Fruit fly (Drosophila melanogaster) whole organism, prepupa: ENCODE data around the gene Gapvd1.
A peak's percentile ranks its signal among the peaks of the same experiment; 100 is the strongest.

Source experiments
- Blimp-1 ChIP-seq: fragments of 200-800 bp; sonication (Bioruptor generic); optimal IDR thresholded peaks from 3 replicates; lab custom pipeline; 2017; ENCODE audit warnings: missing biosample characterization, missing genetic modification characterization, mild to moderate bottlenecking, moderate library complexity, missing genetic modification reagents
- CG10631 ChIP-seq: fragments of 200-800 bp; sonication (Bioruptor generic); optimal IDR thresholded peaks from 2 replicates; lab custom pipeline; 2016; ENCODE audit warnings: missing biosample characterization, missing genetic modification characterization
- CG10669 ChIP-seq: fragments of 200-800 bp; sonication (Bioruptor generic); optimal IDR thresholded peaks from 3 replicates; lab custom pipeline; 2018; ENCODE audit warnings: missing biosample characterization, mild to moderate bottlenecking, missing genetic modification characterization, moderate library complexity
- CG11762 ChIP-seq: fragments of 200-800 bp; sonication (Bioruptor generic); optimal IDR thresholded peaks from 3 replicates; lab custom pipeline; 2016; ENCODE audit warnings: missing biosample characterization, missing genetic modification characterization; ENCODE audit not compliant: insufficient read depth
- CG11902 ChIP-seq: fragments of 200-800 bp; sonication (Bioruptor generic); optimal IDR thresholded peaks from 3 replicates; lab custom pipeline; 2016; ENCODE audit warnings: missing biosample characterization, missing genetic modification characterization
- CG15336 ChIP-seq: fragments of 200-800 bp; sonication (Bioruptor generic); IDR thresholded peaks from 2 replicates; pipeline ENCODE4 v1.3.6; 2022; ENCODE audit warnings: missing biosample characterization, missing genetic modification characterization
- CG1621 ChIP-seq: fragments of 200-800 bp; sonication (Bioruptor generic); optimal IDR thresholded peaks from 3 replicates; lab custom pipeline; 2018; ENCODE audit warnings: missing biosample characterization, mild to moderate bottlenecking, missing genetic modification characterization
- CG16779 ChIP-seq: fragments of 200-800 bp; sonication (Bioruptor generic); optimal IDR thresholded peaks from 3 replicates; lab custom pipeline; 2017; ENCODE audit warnings: missing biosample characterization, mild to moderate bottlenecking, missing genetic modification characterization
- CG3032 ChIP-seq: fragments of 200-800 bp; optimal IDR thresholded peaks from 2 replicates; lab custom pipeline; 2019; ENCODE audit warnings: missing biosample characterization, mild to moderate bottlenecking, missing genetic modification characterization, moderate library complexity
- CG32006 ChIP-seq: fragments of 200-800 bp; sonication (Bioruptor generic); optimal IDR thresholded peaks from 3 replicates; lab custom pipeline; 2017; ENCODE audit warnings: missing biosample characterization, mild to moderate bottlenecking, missing genetic modification characterization
- CG34406 ChIP-seq: fragments of 200-800 bp; sonication (Bioruptor generic); optimal IDR thresholded peaks from 3 replicates; lab custom pipeline; 2016; ENCODE audit warnings: missing biosample characterization, missing genetic modification characterization
- CG4318 ChIP-seq: fragments of 200-800 bp; sonication (Bioruptor generic); optimal IDR thresholded peaks from 3 replicates; lab custom pipeline; 2017; ENCODE audit warnings: missing biosample characterization, mild to moderate bottlenecking, missing genetic modification characterization
- CG6276 ChIP-seq: fragments of 200-800 bp; sonication (Bioruptor generic); optimal IDR thresholded peaks from 2 replicates; lab custom pipeline; 2017; ENCODE audit warnings: missing biosample characterization, mild to moderate bottlenecking, missing genetic modification characterization
- CG6792 ChIP-seq: fragments of 200-800 bp; sonication (Bioruptor generic); optimal IDR thresholded peaks from 3 replicates; lab custom pipeline; 2016; ENCODE audit warnings: missing biosample characterization, missing genetic modification characterization
- CG6808 ChIP-seq: fragments of 200-800 bp; sonication (Bioruptor generic); optimal IDR thresholded peaks from 3 replicates; lab custom pipeline; 2017; ENCODE audit warnings: missing biosample characterization, missing genetic modification characterization, mild to moderate bottlenecking, moderate library complexity, missing genetic modification reagents
- CG7368 ChIP-seq: fragments of 200-800 bp; sonication (Bioruptor generic); optimal IDR thresholded peaks from 3 replicates; lab custom pipeline; 2016; ENCODE audit warnings: missing biosample characterization, missing genetic modification characterization
- CG8119 ChIP-seq: fragments of 200-800 bp; sonication (Bioruptor generic); IDR thresholded peaks from 3 replicates; pipeline ENCODE4 v1.3.6; 2022; ENCODE audit warnings: missing biosample characterization, missing genetic modification characterization
- CG9139 ChIP-seq: fragments of 200-800 bp; sonication (Bioruptor generic); optimal IDR thresholded peaks from 3 replicates; lab custom pipeline; 2017; ENCODE audit warnings: missing biosample characterization, mild to moderate bottlenecking, missing genetic modification characterization
- Eip75B ChIP-seq: fragments of 200-800 bp; sonication (Bioruptor generic); optimal IDR thresholded peaks from 3 replicates; lab custom pipeline; 2016; ENCODE audit warnings: missing biosample characterization, missing genetic modification characterization
- Eip93F ChIP-seq: fragments of 200-800 bp; sonication (Bioruptor generic); optimal IDR thresholded peaks from 2 replicates; lab custom pipeline; 2016; ENCODE audit warnings: missing biosample characterization, mild to moderate bottlenecking, missing genetic modification characterization
- Ets21C ChIP-seq: fragments of 200-800 bp; sonication (Bioruptor generic); optimal IDR thresholded peaks from 3 replicates; lab custom pipeline; 2016; ENCODE audit warnings: missing biosample characterization, missing genetic modification characterization
- Ets96B ChIP-seq: fragments of 200-800 bp; optimal IDR thresholded peaks from 2 replicates; lab custom pipeline; 2019; ENCODE audit warnings: missing biosample characterization, mild to moderate bottlenecking, missing genetic modification characterization, moderate library complexity
- Gug ChIP-seq: fragments of 200-800 bp; sonication (Bioruptor generic); IDR thresholded peaks from 2 replicates; pipeline ENCODE4 v1.3.6; 2022; ENCODE audit warnings: missing biosample characterization, missing genetic modification characterization
- Hr38 ChIP-seq: sonication (Bioruptor generic); optimal IDR thresholded peaks from 2 replicates; lab custom pipeline; 2016; ENCODE audit warnings: missing biosample characterization, missing genetic modification characterization
- Hr39 ChIP-seq: fragments of 200-800 bp; sonication (Bioruptor generic); optimal IDR thresholded peaks from 2 replicates; lab custom pipeline; 2016; ENCODE audit warnings: missing biosample characterization, missing genetic modification characterization
- Hr4 ChIP-seq: fragments of 200-800 bp; sonication (Bioruptor generic); optimal IDR thresholded peaks from 3 replicates; lab custom pipeline; 2016; ENCODE audit warnings: missing biosample characterization, missing genetic modification characterization
- Lpt ChIP-seq: fragments of 200-800 bp; sonication (Bioruptor generic); optimal IDR thresholded peaks from 3 replicates; lab custom pipeline; 2016; ENCODE audit warnings: missing biosample characterization, missing genetic modification characterization
- Met ChIP-seq: fragments of 200-800 bp; sonication (Bioruptor generic); optimal IDR thresholded peaks from 3 replicates; lab custom pipeline; 2016; ENCODE audit warnings: missing biosample characterization, missing genetic modification characterization
- Smox ChIP-seq: fragments of 200-800 bp; sonication (Bioruptor generic); optimal IDR thresholded peaks from 3 replicates; lab custom pipeline; 2016; ENCODE audit warnings: missing biosample characterization, missing genetic modification characterization
- Sox102F ChIP-seq: fragments of 200-800 bp; sonication (Bioruptor generic); optimal IDR thresholded peaks from 2 replicates; lab custom pipeline; 2016; ENCODE audit warnings: missing biosample characterization, mild to moderate bottlenecking, missing genetic modification characterization
- Sox14 ChIP-seq: fragments of 200-800 bp; sonication (Bioruptor generic); optimal IDR thresholded peaks from 3 replicates; lab custom pipeline; 2016; ENCODE audit warnings: missing biosample characterization, missing genetic modification characterization
- Sox15 ChIP-seq: fragments of 200-800 bp; sonication (Bioruptor generic); optimal IDR thresholded peaks from 3 replicates; lab custom pipeline; 2016; ENCODE audit warnings: missing biosample characterization, missing genetic modification characterization
- acj6 ChIP-seq: fragments of 200-800 bp; sonication (Bioruptor generic); optimal IDR thresholded peaks from 3 replicates; lab custom pipeline; 2016; ENCODE audit warnings: missing biosample characterization, missing genetic modification characterization
- cyc ChIP-seq: fragments of 200-800 bp; sonication (Bioruptor generic); optimal IDR thresholded peaks from 3 replicates; lab custom pipeline; 2016; ENCODE audit warnings: missing biosample characterization, missing genetic modification characterization
- dsx ChIP-seq: fragments of 200-800 bp; optimal IDR thresholded peaks from 3 replicates; lab custom pipeline; 2019; ENCODE audit warnings: missing biosample characterization, mild to moderate bottlenecking, missing genetic modification characterization, moderate library complexity; ENCODE audit not compliant: poor library complexity, severe bottlenecking
- eg ChIP-seq: fragments of 200-800 bp; sonication (Bioruptor generic); IDR thresholded peaks from 3 replicates; pipeline ENCODE4 v1.3.6; 2022; ENCODE audit warnings: missing biosample characterization, missing genetic modification characterization
- esn ChIP-seq: fragments of 200-800 bp; sonication (Bioruptor generic); optimal IDR thresholded peaks from 2 replicates; lab custom pipeline; 2016; ENCODE audit warnings: missing biosample characterization, mild to moderate bottlenecking, missing genetic modification characterization, moderate library complexity
- fd85E ChIP-seq: fragments of 200-800 bp; sonication (Bioruptor generic); optimal IDR thresholded peaks from 3 replicates; lab custom pipeline; 2016; ENCODE audit warnings: missing biosample characterization, missing genetic modification characterization
- lz ChIP-seq: fragments of 200-800 bp; sonication (Bioruptor generic); optimal IDR thresholded peaks from 3 replicates; lab custom pipeline; 2016; ENCODE audit warnings: missing biosample characterization, missing genetic modification characterization
- net ChIP-seq: fragments of 200-800 bp; sonication (Bioruptor generic); optimal IDR thresholded peaks from 3 replicates; lab custom pipeline; 2016; ENCODE audit warnings: missing biosample characterization, missing genetic modification characterization
- pdm3 ChIP-seq: fragments of 200-800 bp; sonication (Bioruptor generic); optimal IDR thresholded peaks from 3 replicates; lab custom pipeline; 2016; ENCODE audit warnings: missing biosample characterization, missing genetic modification characterization
- ss ChIP-seq, 2 experiments: fragments of 200-800 bp; sonication (Bioruptor generic); optimal IDR thresholded peaks; 2 replicates in 1 of 2; 3 replicates in 1 of 2; lab custom pipeline; 2017 to 2018; ENCODE audit warnings: mild to moderate bottlenecking in 2 of 2, missing biosample characterization in 2 of 2, missing genetic modification characterization in 2 of 2, moderate library complexity in 1 of 2
- svp ChIP-seq: fragments of 200-800 bp; sonication (Bioruptor generic); peaks from one replicate; lab custom pipeline; 2016; ENCODE audit warnings: missing biosample characterization, missing genetic modification characterization
- topi ChIP-seq: fragments of 200-800 bp; sonication (Bioruptor generic); optimal IDR thresholded peaks from 3 replicates; lab custom pipeline; 2016; ENCODE audit warnings: missing biosample characterization, missing genetic modification characterization
- vri ChIP-seq: fragments of 200-800 bp; sonication (Bioruptor generic); optimal IDR thresholded peaks from 3 replicates; lab custom pipeline; 2016; ENCODE audit warnings: missing biosample characterization, mild to moderate bottlenecking, missing genetic modification characterization

Gene Gapvd1

dm6 chrX:11338047-11338747 lies 13.0 kb downstream of the Gapvd1 start (continued):
- TF ChIP-seq esn (GFP tag; lab: Kevin White, UChicago) (peak; percentile 81), Gug (GFP tag; lab: Robert Waterston, UW) (peak; percentile 38; the same call in 1 of the 2 replicates), Eip93F (GFP tag; lab: Kevin White, UChicago) (no peak), CG1621 (tag; lab: Kevin White, UChicago) (no peak), net (GFP tag; lab: Kevin White, UChicago) (no peak), Ets96B (tag; lab: Kevin White, UChicago) (no peak), Sox14 (GFP tag; lab: Kevin White, UChicago) (peak; percentile 48), pdm3 (GFP tag; lab: Kevin White, UChicago) (no peak), Blimp-1 (peak; percentile 28), acj6 (GFP tag; lab: Kevin White, UChicago) (no peak), vri (GFP tag; lab: Kevin White, UChicago) (no peak), CG7368 (GFP tag; lab: Kevin White, UChicago) (no peak), dsx (GFP tag; lab: Kevin White, UChicago) (no peak), Lpt (GFP tag; lab: Kevin White, UChicago) (peak; percentile 14), CG10669 (no peak), CG11902 (GFP tag; lab: Kevin White, UChicago) (peak; percentile 51), Eip75B (GFP tag; lab: Kevin White, UChicago) (peak; percentile 85), Met (GFP tag; lab: Kevin White, UChicago) (no peak), svp (GFP tag; lab: Kevin White, UChicago) (peak; percentile 93), CG6276 (no peak), topi (GFP tag; lab: Kevin White, UChicago) (no peak), CG34406 (GFP tag; lab: Kevin White, UChicago) (peak; percentile 79)

DNA sequence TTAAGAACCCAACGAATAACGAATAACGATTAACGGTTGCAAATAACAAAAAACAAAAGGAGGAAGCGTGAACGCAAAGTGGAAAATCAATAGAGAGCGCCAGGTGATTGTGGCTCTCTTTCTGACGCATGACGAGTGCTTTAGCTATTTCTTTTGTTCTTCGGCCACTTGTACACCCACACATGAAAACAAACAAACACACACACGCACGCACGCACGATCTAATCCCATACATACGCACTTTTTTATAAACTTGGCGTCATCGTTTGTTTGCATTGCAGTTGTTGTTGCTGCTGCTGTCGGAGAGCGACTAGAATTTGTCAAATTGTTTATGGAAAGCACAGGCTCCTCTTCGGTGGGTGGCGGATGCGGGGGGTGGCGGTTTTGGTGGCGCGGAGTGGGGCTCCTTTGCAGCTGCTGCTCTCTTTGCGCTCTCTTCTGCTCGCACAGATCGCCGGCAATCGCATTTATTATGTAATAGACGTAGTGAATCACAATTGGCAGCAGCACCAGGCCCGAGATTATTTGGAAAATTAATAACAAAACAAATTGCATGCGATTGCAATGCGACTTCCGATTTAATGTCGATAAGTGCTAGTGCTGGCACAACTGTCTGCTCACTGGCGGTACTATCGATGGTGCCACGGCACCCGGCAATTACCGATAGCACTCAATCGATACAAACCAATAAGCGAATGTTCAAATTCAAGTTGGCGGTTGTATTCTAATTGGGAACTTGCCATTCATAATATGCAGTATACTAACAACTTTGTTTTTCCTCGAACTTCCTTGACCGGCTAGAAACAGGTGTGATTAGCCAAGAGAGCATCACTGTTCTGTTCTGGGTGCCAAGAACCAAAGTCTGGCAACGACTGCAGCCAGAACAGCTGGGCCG lies 14.0 kb downstream of the Gapvd1 start:
- peak; percentile 26 for TF ChIP-seq acj6 (GFP tag; lab: Kevin White, UChicago)
- TF ChIP-seq CG6808 (GFP tag; lab: Kevin White, UChicago): no peak
- no peak for TF ChIP-seq Sox15 (GFP tag; lab: Kevin White, UChicago)
- TF ChIP-seq Hr4: peak; percentile 1
- no peak for TF ChIP-seq Met (GFP tag; lab: Kevin White, UChicago)
- TF ChIP-seq CG15336 (GFP tag; lab: Robert Waterston, UW): no peak
- TF ChIP-seq cyc (GFP tag; lab: Kevin White, UChicago): peak; percentile 31
- TF ChIP-seq eg (GFP tag; lab: Robert Waterston, UW): no peak
- no peak for TF ChIP-seq CG9139
- no peak for TF ChIP-seq CG7368 (GFP tag; lab: Kevin White, UChicago)
- TF ChIP-seq Lpt (GFP tag; lab: Kevin White, UChicago): no peak
- TF ChIP-seq CG6792: peak; percentile 20
- 0 out of 2 replicates have a peak, but pooled peaks have one; percentile 8 for TF ChIP-seq Gug (GFP tag; lab: Robert Waterston, UW)
- TF ChIP-seq CG32006: peak; percentile 11
- peak; percentile 21 for TF ChIP-seq CG16779 (tag; lab: Kevin White, UChicago)
- TF ChIP-seq CG1621 (tag; lab: Kevin White, UChicago): no peak
- no peak for TF ChIP-seq CG8119 (GFP tag; lab: Robert Waterston, UW)
- TF ChIP-seq CG6276: peak; percentile 20
- TF ChIP-seq CG3032: peak; percentile 28
- no peak for TF ChIP-seq CG11762
- no peak for TF ChIP-seq CG4318 (GFP tag; lab: Kevin White, UChicago)
- TF ChIP-seq svp (GFP tag; lab: Kevin White, UChicago): peak; percentile 82
- no peak for TF ChIP-seq fd85E (GFP tag; lab: Kevin White, UChicago)
- TF ChIP-seq CG10631: peak; percentile 53
- TF ChIP-seq ss (GFP tag; optimal IDR thresholded peaks at IDR 0.05; lab: Kevin White, UChicago): no peak
- peak; percentile 32 for TF ChIP-seq Smox
- TF ChIP-seq Hr38: no peak
- TF ChIP-seq Ets96B (tag; lab: Kevin White, UChicago): no peak
- TF ChIP-seq Eip75B (GFP tag; lab: Kevin White, UChicago): peak; percentile 5
- peak; percentile 63 for TF ChIP-seq Hr39 (GFP tag; lab: Kevin White, UChicago)
- TF ChIP-seq Sox102F (GFP tag; lab: Kevin White, UChicago): no peak
- no peak for TF ChIP-seq Blimp-1
- peak; percentile 46 for TF ChIP-seq lz (GFP tag; lab: Kevin White, UChicago)
- TF ChIP-seq Ets21C: peak; percentile 37
- TF ChIP-seq Eip93F (GFP tag; lab: Kevin White, UChicago): no peak
